Fruit fly (Drosophila melanogaster) ovary, adult (tissue): ENCODE data around the gene CG1635.

Experiments
- CG17801 ChIP-seq: fragments of 200-800 bp; optimal IDR thresholded peaks from 2 replicates; lab custom pipeline; 2019; ENCODE audit warnings: missing biosample characterization, mild to moderate bottlenecking, missing genetic modification characterization, moderate library complexity; ENCODE audit not compliant: partially characterized antibody

CG1635 gene

dm6 chr3R:31608438-31609188, 20.1 kb downstream of the CG1635 start:
- TF ChIP-seq CG17801: no peak

DNA sequence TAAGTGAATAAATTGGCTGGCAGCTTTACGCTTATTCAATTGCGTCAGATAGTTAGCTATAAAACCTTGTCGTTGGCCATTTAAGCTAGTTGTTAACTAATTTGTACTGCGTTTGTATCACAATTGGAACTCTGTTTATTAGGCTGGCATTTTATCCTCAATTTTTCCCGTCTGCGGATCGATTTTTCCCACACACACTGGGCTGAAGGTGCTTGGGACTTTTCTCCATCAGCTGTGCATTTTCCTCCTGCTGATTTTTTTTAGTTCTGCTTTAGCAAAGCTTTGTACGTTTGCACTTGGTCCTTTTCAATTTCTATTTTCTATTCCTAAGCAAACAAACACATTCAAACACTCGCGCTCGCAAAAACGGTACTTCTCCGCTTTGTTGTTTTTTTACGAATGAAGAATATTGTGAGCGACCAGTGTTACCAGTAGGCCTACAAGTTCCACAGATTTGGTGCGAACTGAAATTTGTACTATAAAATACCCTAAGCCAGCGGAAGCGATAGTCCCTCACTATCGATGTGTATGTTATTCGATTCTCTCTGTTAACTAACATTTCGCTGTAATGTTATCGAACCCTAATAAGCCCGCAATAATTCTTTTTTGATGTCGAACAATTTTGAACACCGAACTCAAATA, 21.1 kb downstream of the CG1635 start:
- peak; percentile 75 for TF ChIP-seq CG17801

DNA sequence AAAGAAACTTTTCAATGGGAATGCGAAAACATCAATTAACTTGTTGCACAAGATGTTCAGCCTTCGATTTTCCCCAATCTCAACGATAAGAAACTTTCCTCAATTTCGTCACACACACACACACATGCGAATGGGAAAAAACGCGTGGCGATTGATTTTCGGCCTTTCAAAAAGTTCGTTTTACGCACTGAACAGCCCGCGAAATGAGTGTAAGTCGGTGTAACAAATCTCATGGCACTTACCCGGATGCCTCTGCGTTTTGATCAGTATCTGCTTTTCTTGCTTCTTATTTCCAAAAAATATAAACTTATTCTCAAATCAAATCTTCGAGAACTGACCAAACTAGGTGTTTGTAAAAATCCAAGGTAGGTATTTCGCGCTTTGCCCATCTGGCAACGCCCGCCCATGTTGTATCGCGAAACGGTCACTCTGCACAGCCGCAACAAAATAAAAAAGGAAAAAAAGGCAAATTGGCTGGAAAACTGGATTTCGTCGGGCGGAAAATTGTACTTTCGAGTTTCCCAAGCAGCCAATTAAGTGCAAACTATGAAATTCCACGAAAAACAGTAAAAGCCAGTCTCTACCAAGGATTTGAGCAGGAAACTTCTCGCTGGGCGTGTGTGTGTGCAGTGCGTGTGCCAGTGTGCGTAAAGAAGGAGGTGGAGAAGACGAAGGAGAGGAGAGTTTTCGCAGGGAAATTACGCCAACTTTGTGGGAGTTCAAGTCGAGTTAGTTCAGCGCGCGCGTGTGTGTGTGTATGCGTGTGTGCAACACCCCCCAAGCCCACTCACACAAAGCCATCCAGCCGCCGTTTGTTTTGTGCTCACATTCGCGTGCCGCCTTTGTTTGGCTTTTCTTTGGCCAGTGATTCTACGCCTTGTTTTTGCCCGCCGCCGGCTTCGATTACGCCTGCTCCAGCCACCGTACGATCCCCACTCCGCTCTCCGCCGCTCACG, 22.4 kb downstream of the CG1635 start, which contains the start of gene Med:
Gene Med (plus strand): TSS at position 408 of the 956 bp plus-strand sequence.
- TF ChIP-seq CG17801: peak; percentile 17

DNA sequence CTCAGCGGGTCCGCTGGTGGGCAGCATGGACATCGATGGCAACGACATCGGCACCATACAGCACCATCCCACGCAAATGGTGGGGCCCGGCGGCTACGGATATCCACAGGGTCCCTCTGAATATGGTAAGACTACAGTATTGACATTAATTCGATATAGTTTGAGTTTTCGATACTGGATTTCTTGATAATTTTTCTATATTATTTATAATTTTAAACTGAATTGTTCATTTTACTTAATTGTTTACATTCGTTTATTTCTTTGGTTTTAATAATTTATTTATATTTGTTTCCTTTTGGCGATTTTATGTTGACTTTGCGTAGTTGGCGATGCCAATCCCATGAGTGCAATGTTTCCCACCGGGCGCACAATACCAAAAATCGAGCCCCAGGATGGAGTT, 24.1 kb downstream of the CG1635 start, which contains the start of gene CycG:
Gene CycG (minus strand): TSS at position 101 of the 400 bp plus-strand sequence.
- TF ChIP-seq CG17801: no peak

dm6 chr3R:31616001-31616400, 27.5 kb downstream of the CG1635 start, which contains the start of the genes Mnat9 and CG1792:
Gene Mnat9, minus strand, starts transcription at chr3R:31616160.
Gene CG1792, plus strand, starts transcription at chr3R:31616303.
- TF ChIP-seq CG17801: peak; percentile 98

dm6 chr3R:31617801-31618200, 29.3 kb downstream of the CG1635 start, which contains the start of gene pasha:
Gene pasha, plus strand, starts transcription at chr3R:31617977.
- TF ChIP-seq CG17801: no peak

dm6 chr3R:31621814-31622213, 33.3 kb downstream of the CG1635 start, which contains the start of gene kek6:
Gene kek6, plus strand, starts transcription at chr3R:31622136.
- no peak for TF ChIP-seq CG17801

DNA sequence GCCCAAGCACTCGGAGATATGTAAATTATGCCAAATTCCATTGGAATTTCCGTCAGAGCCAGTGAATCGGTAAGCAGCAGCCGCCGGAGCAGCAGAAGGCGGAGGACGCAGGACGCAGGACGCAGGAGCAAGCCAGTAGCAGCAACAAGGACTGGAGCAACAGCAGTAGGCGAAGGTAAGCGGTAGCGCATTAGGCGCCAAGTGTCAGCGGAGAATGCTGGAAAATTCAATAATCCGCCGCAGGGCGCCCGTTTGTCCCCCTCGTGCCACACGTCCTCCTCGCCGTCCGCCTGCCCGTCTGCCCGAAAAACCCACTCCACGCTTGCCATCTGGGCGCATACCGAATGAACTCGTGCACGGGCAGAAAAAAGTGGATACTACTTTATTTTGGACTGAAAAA, 34.2 kb downstream of the CG1635 start:
- TF ChIP-seq CG17801: no peak

dm6 chr3R:31626237-31626636, 37.8 kb downstream of the CG1635 start:
- TF ChIP-seq CG17801: no peak

DNA sequence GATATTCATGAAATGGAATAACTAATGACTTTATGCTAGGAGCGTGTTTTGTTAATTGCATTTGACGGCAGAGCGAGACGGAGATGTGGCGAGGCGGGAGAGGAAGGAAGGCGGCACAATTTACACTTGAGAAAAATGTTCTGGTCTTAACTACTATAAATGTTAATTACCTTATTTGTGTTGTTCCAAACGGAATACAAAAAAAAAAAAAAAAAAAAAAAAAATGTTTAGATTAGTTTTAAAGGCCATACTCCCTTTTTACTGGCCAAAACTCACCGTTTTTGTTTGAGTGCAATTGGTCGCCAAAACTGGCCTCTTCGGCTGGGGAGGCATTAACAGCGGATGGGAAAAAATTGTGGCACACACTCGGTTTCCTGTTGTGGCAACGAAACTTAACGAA, 38.7 kb downstream of the CG1635 start:
- TF ChIP-seq CG17801: no peak

- TF ChIP-seq CG17801: no peak
These were observed 41.9 kb downstream of the CG1635 start for dm6 chr3R:31630376-31630775.

- TF ChIP-seq CG17801: no peak
These were observed 43.8 kb downstream of the CG1635 start for dm6 chr3R:31632316-31632715.

DNA sequence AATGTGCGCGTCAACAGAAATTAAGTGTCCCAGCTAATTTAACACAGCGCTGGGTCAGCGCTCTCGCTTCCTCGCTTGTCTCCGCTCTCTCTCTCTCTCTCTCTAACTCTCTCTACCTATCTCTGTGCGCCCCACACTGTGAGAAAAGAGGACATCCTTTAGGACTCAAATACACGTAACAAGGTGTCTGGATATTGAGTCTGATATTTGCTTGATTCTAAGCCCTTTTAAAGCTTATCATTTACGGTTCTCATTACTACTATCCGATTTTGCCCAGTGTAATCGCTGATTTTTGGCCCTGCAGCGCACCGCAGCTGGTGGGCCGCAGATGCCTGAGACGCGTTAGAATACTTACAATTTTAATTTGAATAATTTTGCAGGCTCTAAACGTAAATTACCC, 48.0 kb downstream of the CG1635 start:
- TF ChIP-seq CG17801: no peak
